Worm (Caenorhabditis elegans) whole organism, young adult: ENCODE results near the gene W09C2.8.

Source experiments
- B0261.1 ChIP-seq: sonication (generic microtip); optimal IDR thresholded peaks from 2 replicates; lab custom pipeline; 2016; ENCODE audit warnings: mild to moderate bottlenecking, missing genetic modification characterization, moderate library complexity, missing compliant biosample characterization
- C17E4.6 ChIP-seq: fragments of 200-800 bp; sonication (Bioruptor generic); IDR thresholded peaks from 2 replicates; pipeline ENCODE4 v1.3.6; 2022; ENCODE audit warnings: missing genetic modification reagents, missing genetic modification characterization, missing compliant biosample characterization
- F37B4.10 ChIP-seq: fragments of 200-800 bp; sonication (Bioruptor generic); IDR thresholded peaks from 2 replicates; pipeline ENCODE4 v1.3.6; 2022; ENCODE audit warnings: missing genetic modification characterization, missing compliant biosample characterization
- F49E8.2 ChIP-seq: sonication (generic microtip); optimal IDR thresholded peaks from 3 replicates; lab custom pipeline; 2017; ENCODE audit warnings: missing genetic modification characterization, mild to moderate bottlenecking, missing compliant biosample characterization, antibody characterized with exemption, moderate library complexity; ENCODE audit not compliant: insufficient read depth
- F57C9.4 ChIP-seq: sonication (generic microtip); optimal IDR thresholded peaks from 2 replicates; lab custom pipeline; 2017; ENCODE audit warnings: mild to moderate bottlenecking, missing genetic modification characterization, missing compliant biosample characterization
- K11D2.4 ChIP-seq: fragments of 200-800 bp; sonication (Bioruptor generic); IDR thresholded peaks from 2 replicates; pipeline ENCODE4 v1.3.6; 2022; ENCODE audit warnings: missing genetic modification reagents, missing genetic modification characterization, missing compliant biosample characterization
- Y67H2A.10 ChIP-seq: fragments of 200-800 bp; sonication (Bioruptor generic); conservative IDR thresholded peaks from 2 replicates; pipeline ENCODE4 v1.3.6; 2022; ENCODE audit warnings: missing genetic modification reagents, missing genetic modification characterization, missing compliant biosample characterization
- Y95B8A.8 ChIP-seq: fragments of 200-800 bp; sonication (Bioruptor generic); IDR thresholded peaks from 2 replicates; pipeline ENCODE4 v1.3.6; 2022; ENCODE audit warnings: missing genetic modification reagents, missing genetic modification characterization, missing compliant biosample characterization
- aptf-2 ChIP-seq: fragments of 200-800 bp; sonication (Bioruptor generic); conservative IDR thresholded peaks from 2 replicates; pipeline ENCODE4 v1.3.6; 2022; ENCODE audit warnings: missing genetic modification reagents, missing genetic modification characterization, missing compliant biosample characterization
- atf-7 ChIP-seq: sonication (generic microtip); optimal IDR thresholded peaks from 2 replicates; lab custom pipeline; 2017; ENCODE audit warnings: mild to moderate bottlenecking, missing genetic modification characterization, missing compliant biosample characterization
- athp-1 ChIP-seq: sonication (generic microtip); optimal IDR thresholded peaks from 2 replicates; lab custom pipeline; 2017; ENCODE audit warnings: mild to moderate bottlenecking, missing genetic modification characterization, missing compliant biosample characterization
- bed-2 ChIP-seq: fragments of 200-800 bp; sonication (Bioruptor generic); IDR thresholded peaks from 2 replicates; pipeline ENCODE4 v1.3.6; 2022; ENCODE audit warnings: missing genetic modification reagents, missing genetic modification characterization, missing compliant biosample characterization
- ccch-3 ChIP-seq: fragments of 200-800 bp; sonication (Bioruptor generic); optimal IDR thresholded peaks from 2 replicates; lab custom pipeline; 2018; ENCODE audit warnings: mild to moderate bottlenecking, missing genetic modification characterization, missing compliant biosample characterization
- cebp-1 ChIP-seq, 2 experiments: fragments of 200-800 bp in 1 of 2; sonication (Bioruptor generic) in 1 of 2; sonication (generic microtip) in 1 of 2; IDR thresholded peaks in 1 of 2; optimal IDR thresholded peaks in 1 of 2; 2 replicates each; pipeline versions ENCODE4 v1.3.6 to Lab custom; 2017 to 2022; ENCODE audit warnings: missing compliant biosample characterization in 2 of 2, missing genetic modification characterization in 2 of 2, mild to moderate bottlenecking in 1 of 2, missing genetic modification reagents in 1 of 2, moderate library complexity in 1 of 2
- ceh-100 ChIP-seq: fragments of 200-800 bp; sonication (Bioruptor generic); IDR thresholded peaks from 2 replicates; pipeline ENCODE4 v1.3.6; 2022; ENCODE audit warnings: missing genetic modification reagents, missing genetic modification characterization, missing compliant biosample characterization
- die-1 ChIP-seq: sonication (generic microtip); optimal IDR thresholded peaks from 2 replicates; lab custom pipeline; 2016; ENCODE audit warnings: missing genotype, mild to moderate bottlenecking, missing genetic modification characterization, missing compliant biosample characterization
- dpl-1 ChIP-seq: fragments of 150-350 bp; optimal IDR thresholded peaks from 2 replicates; lab custom pipeline; 2014; ENCODE audit warnings: missing biosample characterization, missing genetic modification reagents, missing genetic modification characterization
- egl-18 ChIP-seq: fragments of 200-800 bp; sonication (Bioruptor generic); IDR thresholded peaks from 2 replicates; pipeline ENCODE4 v1.3.6; 2022; ENCODE audit warnings: missing genetic modification reagents, missing genetic modification characterization, missing compliant biosample characterization
- egl-44 ChIP-seq: fragments of 200-800 bp; sonication (Bioruptor generic); IDR thresholded peaks from 2 replicates; pipeline ENCODE4 v1.3.6; 2022; ENCODE audit warnings: missing genetic modification reagents, missing genetic modification characterization, missing compliant biosample characterization
- ets-4 ChIP-seq: fragments of 200-800 bp; sonication (Bioruptor generic); optimal IDR thresholded peaks from 2 replicates; lab custom pipeline; 2018; ENCODE audit warnings: mild to moderate bottlenecking, missing genetic modification characterization, missing compliant biosample characterization
- him-1 ChIP-seq: sonication (generic microtip); optimal IDR thresholded peaks from 2 replicates; lab custom pipeline; 2016; ENCODE audit warnings: missing genotype, missing genetic modification reagents, missing genetic modification characterization, missing compliant biosample characterization
- hmg-1.2 ChIP-seq: fragments of 200-800 bp; sonication (Bioruptor generic); IDR thresholded peaks from 2 replicates; pipeline ENCODE4 v1.3.6; 2022; ENCODE audit warnings: missing genetic modification reagents, missing genetic modification characterization, missing compliant biosample characterization
- hrde-1 ChIP-seq: sonication (generic microtip); optimal IDR thresholded peaks from 2 replicates; lab custom pipeline; 2016; ENCODE audit warnings: missing genetic modification characterization, mild to moderate bottlenecking, missing compliant biosample characterization, moderate library complexity, missing genotype, missing genetic modification reagents, borderline replicate concordance
- let-607 ChIP-seq, 2 experiments: fragments of 200-800 bp in 1 of 2; sonication (Bioruptor generic) in 1 of 2; sonication (generic microtip) in 1 of 2; optimal IDR thresholded peaks; 2 replicates each; lab custom pipeline; 2016 to 2018; ENCODE audit warnings: mild to moderate bottlenecking in 2 of 2, missing compliant biosample characterization in 2 of 2, missing genetic modification characterization in 2 of 2, moderate library complexity in 2 of 2, missing genotype in 1 of 2
- lin-40 ChIP-seq: sonication (generic microtip); optimal IDR thresholded peaks from 2 replicates; lab custom pipeline; 2016; ENCODE audit warnings: missing genetic modification characterization, mild to moderate bottlenecking, missing compliant biosample characterization, missing genotype, missing genetic modification reagents
- lin-54 ChIP-seq: fragments of 200-800 bp; sonication (Bioruptor generic); optimal IDR thresholded peaks from 2 replicates; lab custom pipeline; 2018; ENCODE audit warnings: mild to moderate bottlenecking, missing genetic modification characterization, missing compliant biosample characterization
- madf-6 ChIP-seq: fragments of 200-800 bp; sonication (Bioruptor generic); IDR thresholded peaks from 2 replicates; pipeline ENCODE4 v1.3.6; 2022; ENCODE audit warnings: missing genetic modification reagents, missing genetic modification characterization, missing compliant biosample characterization
- nfya-2 ChIP-seq: fragments of 200-800 bp; sonication (Bioruptor generic); IDR thresholded peaks from 2 replicates; pipeline ENCODE4 v1.3.6; 2022; ENCODE audit warnings: missing genetic modification reagents, missing genetic modification characterization, missing compliant biosample characterization
- nhr-179 ChIP-seq: sonication (generic microtip); optimal IDR thresholded peaks from 2 replicates; lab custom pipeline; 2016; ENCODE audit warnings: mild to moderate bottlenecking, missing genetic modification characterization, missing compliant biosample characterization
- nhr-80 ChIP-seq: sonication (generic microtip); optimal IDR thresholded peaks from 2 replicates; lab custom pipeline; 2016; ENCODE audit warnings: missing genetic modification characterization, missing compliant biosample characterization
- nhr-90 ChIP-seq: sonication (generic microtip); optimal IDR thresholded peaks from 2 replicates; lab custom pipeline; 2016; ENCODE audit warnings: missing genotype, mild to moderate bottlenecking, missing genetic modification characterization, missing compliant biosample characterization
- rec-8 ChIP-seq, 2 experiments: sonication (generic microtip); optimal IDR thresholded peaks; 2 replicates each; lab custom pipeline; 2016; ENCODE audit warnings: mild to moderate bottlenecking in 2 of 2, missing genetic modification characterization in 2 of 2, missing genetic modification reagents in 2 of 2, missing genotype in 2 of 2, missing biosample characterization in 1 of 2, missing compliant biosample characterization in 1 of 2, moderate library complexity in 1 of 2
- rpc-1 ChIP-seq, 2 experiments: fragments of 150-350 bp in 1 of 2; sonication (generic microtip) in 1 of 2; optimal IDR thresholded peaks; 2 replicates each; lab custom pipeline; 2014 to 2018; ENCODE audit warnings: missing biosample characterization in 1 of 2, missing genetic modification characterization in 1 of 2, missing genetic modification reagents in 1 of 2, missing genotype in 1 of 2
- sea-2 ChIP-seq: fragments of 200-800 bp; sonication (Bioruptor generic); IDR thresholded peaks from 2 replicates; pipeline ENCODE4 v1.3.6; 2022; ENCODE audit warnings: missing genetic modification characterization, missing compliant biosample characterization
- snpc-3.4 ChIP-seq: sonication (generic microtip); optimal IDR thresholded peaks from 2 replicates; lab custom pipeline; 2017; ENCODE audit warnings: missing genetic modification characterization, mild to moderate bottlenecking, missing compliant biosample characterization, antibody characterized with exemption, moderate library complexity, missing genotype, missing genetic modification reagents
- somi-1 ChIP-seq: fragments of 200-800 bp; sonication (Bioruptor generic); optimal IDR thresholded peaks from 2 replicates; lab custom pipeline; 2018; ENCODE audit warnings: mild to moderate bottlenecking, missing genetic modification characterization, missing compliant biosample characterization
- sptf-2 ChIP-seq: fragments of 200-800 bp; sonication (Bioruptor generic); optimal IDR thresholded peaks from 2 replicates; lab custom pipeline; 2018; ENCODE audit warnings: mild to moderate bottlenecking, missing genetic modification characterization, missing compliant biosample characterization
- tbx-9 ChIP-seq: sonication (generic microtip); optimal IDR thresholded peaks from 2 replicates; lab custom pipeline; 2016; ENCODE audit warnings: borderline replicate concordance, missing genetic modification characterization, inconsistent platforms, missing compliant biosample characterization
- unc-130 ChIP-seq: sonication (generic microtip); optimal IDR thresholded peaks from 2 replicates; lab custom pipeline; 2016; ENCODE audit warnings: missing genetic modification reagents, missing genetic modification characterization, missing compliant biosample characterization
- ztf-25 ChIP-seq: fragments of 200-800 bp; sonication (Bioruptor generic); IDR thresholded peaks from 2 replicates; pipeline ENCODE4 v1.3.6; 2022; ENCODE audit warnings: missing genetic modification reagents, missing genetic modification characterization, missing compliant biosample characterization
- ztf-26 ChIP-seq: sonication (generic microtip); optimal IDR thresholded peaks from 2 replicates; lab custom pipeline; 2017; ENCODE audit warnings: missing genetic modification characterization, missing compliant biosample characterization

The W09C2.8 gene

ce11 chrIV:9651234-9651633 is 27.1 kb upstream of the W09C2.8 start, which contains the start of gene chca-1:
chca-1 (plus strand) TSS chrIV:9651394.
- no peak for TF ChIP-seq unc-130 (GFP tag; lab: Kevin White, UChicago)
- TF ChIP-seq ccch-3 = no peak
- TF ChIP-seq nhr-80 (tag; lab: Kevin White, UChicago) = peak; percentile 93
- TF ChIP-seq sptf-2 = no peak
- peak in 1 of 2 experiments; percentile 55 for TF ChIP-seq let-607 (tag; optimal IDR thresholded peaks at IDR 0.05; lab: Kevin White, UChicago)
- no peak for TF ChIP-seq dpl-1
- TF ChIP-seq B0261.1 (tag; lab: Kevin White, UChicago) = no peak

ce11 chrIV:9648682-9649081 is 24.5 kb upstream of the W09C2.8 start, which contains the start of gene srm-3:
srm-3 (plus strand) TSS chrIV:9648982.
- no peak for TF ChIP-seq hmg-1.2 (GFP tag; lab: Robert Waterston, UW)
- no peak for TF ChIP-seq nfya-2 (GFP tag; lab: Robert Waterston, UW)
- TF ChIP-seq madf-6 (GFP tag; lab: Robert Waterston, UW) = no peak
- TF ChIP-seq egl-44 (GFP tag; lab: Robert Waterston, UW) = no peak
- TF ChIP-seq egl-18 (GFP tag; lab: Robert Waterston, UW) = no peak
- TF ChIP-seq ztf-26 (tag; lab: Kevin White, UChicago) = no peak
- no peak for TF ChIP-seq aptf-2 (GFP tag; lab: Robert Waterston, UW)
- no peak for TF ChIP-seq cebp-1 (GFP tag; IDR thresholded peaks at IDR 0.05; lab: Robert Waterston, UW)
- TF ChIP-seq cebp-1 (tag; optimal IDR thresholded peaks at IDR 0.05; lab: Kevin White, UChicago) = no peak
- no peak for TF ChIP-seq ets-4
- TF ChIP-seq bed-2 (GFP tag; lab: Robert Waterston, UW) = no peak
- TF ChIP-seq ceh-100 (GFP tag; lab: Robert Waterston, UW) = no peak
- TF ChIP-seq athp-1 (tag; lab: Kevin White, UChicago) = no peak
- TF ChIP-seq die-1 (tag; lab: Kevin White, UChicago) = no peak
- TF ChIP-seq nhr-90 (tag; lab: Kevin White, UChicago) = no peak
- no peak for TF ChIP-seq unc-130 (GFP tag; lab: Kevin White, UChicago)

- TF ChIP-seq Y95B8A.8 (GFP tag; lab: Robert Waterston, UW) = no peak
- TF ChIP-seq lin-40 (tag; lab: Kevin White, UChicago) = peak; percentile 33
- peak; percentile 90 for TF ChIP-seq hmg-1.2 (GFP tag; lab: Robert Waterston, UW)
- no peak for TF ChIP-seq snpc-3.4 (tag; lab: Kevin White, UChicago)
- TF ChIP-seq atf-7 (tag; lab: Kevin White, UChicago) = peak; percentile 67
- TF ChIP-seq nhr-80 (tag; lab: Kevin White, UChicago) = peak; percentile 36
Measured at ce11 chrIV:9647789-9648361, 23.7 kb upstream of the W09C2.8 start, which contains the start of gene amph-1. amph-1 (minus strand) TSS chrIV:9647873.

ce11 chrIV:9643188-9643587 is 19.0 kb upstream of the W09C2.8 start, which contains the start of gene degl-2:
degl-2 (plus strand) TSS chrIV:9643488.
- TF ChIP-seq Y67H2A.10 (GFP tag; lab: Robert Waterston, UW) (no peak), ztf-26 (tag; lab: Kevin White, UChicago) (no peak), sea-2 (no peak), F49E8.2 (no peak), rpc-1 (optimal IDR thresholded peaks at IDR 0.05; lab: Kevin White, UChicago) (no peak), rpc-1 (tag; optimal IDR thresholded peaks at IDR 0.05; lab: Kevin White, UChicago) (no peak), nhr-179 (tag; lab: Kevin White, UChicago) (no peak), nhr-90 (tag; lab: Kevin White, UChicago) (no peak), rec-8 (tag; optimal IDR thresholded peaks at IDR 0.05; lab: Kevin White, UChicago) (no peak), snpc-3.4 (tag; lab: Kevin White, UChicago) (no peak), F37B4.10 (GFP tag; lab: Robert Waterston, UW) (no peak), F57C9.4 (tag; lab: Kevin White, UChicago) (no peak), ztf-25 (no peak), hmg-1.2 (GFP tag; lab: Robert Waterston, UW) (no peak), him-1 (tag; lab: Kevin White, UChicago) (no peak), somi-1 (GFP tag; lab: Kevin White, UChicago) (no peak), lin-54 (GFP tag; lab: Kevin White, UChicago) (no peak), C17E4.6 (GFP tag; lab: Robert Waterston, UW) (no peak), hrde-1 (no peak), tbx-9 (tag; lab: Kevin White, UChicago) (no peak), K11D2.4 (no peak)
